Worm (Caenorhabditis elegans): ENCODE results near the gene str-60.

DNA sequence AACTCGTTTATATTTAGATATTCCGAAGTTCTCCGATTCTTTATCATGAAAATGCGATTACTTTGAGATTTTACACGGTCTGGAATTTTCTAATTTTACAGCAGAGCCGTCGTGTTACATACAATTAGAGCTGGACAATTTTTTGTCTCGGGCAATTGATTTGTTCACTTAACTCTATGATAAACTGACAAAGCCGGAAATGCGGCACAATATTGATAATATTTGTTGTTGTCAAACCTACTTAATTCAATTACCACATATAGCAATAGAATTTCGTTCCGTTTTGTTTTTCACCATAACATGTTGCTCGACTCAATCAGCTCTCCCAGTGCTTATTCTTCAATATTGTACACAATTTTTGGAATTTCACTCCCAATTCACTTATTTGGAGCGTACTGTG is 34.8 kb upstream of the str-60 start, which contains the start of gene srh-299:
- TF ChIP-seq him-1 (tag; optimal IDR thresholded peaks at IDR 0.05): no peak
- TF ChIP-seq dao-5 (tag; optimal IDR thresholded peaks at IDR 0.05): no peak
